Worm (Caenorhabditis elegans): ENCODE results near the gene cpna-2.

DNA sequence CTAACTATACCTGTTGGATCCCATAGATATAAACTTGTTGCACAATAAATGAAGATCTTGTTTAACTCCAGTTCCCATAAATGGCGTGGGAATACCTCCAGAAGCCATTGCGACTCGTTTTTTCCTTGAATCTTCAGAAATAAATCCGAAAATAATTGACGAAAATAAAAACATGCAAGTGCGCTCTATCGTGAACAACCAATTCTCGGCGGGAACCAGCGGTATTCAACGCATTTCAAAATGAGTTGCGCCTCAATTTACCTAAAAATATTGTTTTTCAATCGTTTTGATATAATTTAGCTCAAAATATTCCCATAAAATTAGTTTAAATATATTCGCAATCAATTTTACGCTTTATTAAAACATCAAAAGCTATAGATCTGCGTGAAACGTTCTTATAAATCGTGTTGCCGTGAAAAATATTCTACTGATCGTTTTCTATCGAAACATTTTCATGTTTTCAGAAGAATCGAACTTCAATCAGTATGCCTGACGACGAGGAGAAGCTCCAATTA, 56.5 kb downstream of the cpna-2 start, which contains the start of the genes snpc-1.1 and spdl-1:
- TF ChIP-seq Y105C5A.15 (GFP tag; IDR thresholded peaks at IDR 0.05) (no peak), lin-15B (tag; optimal IDR thresholded peaks at IDR 0.05) (no peak), pha-4 (GFP tag; IDR thresholded peaks at IDR 0.05) (no peak), pha-4 (tag; optimal IDR thresholded peaks at IDR 0.05) (peak; percentile 9), mdl-1 (tag; optimal IDR thresholded peaks at IDR 0.05) (no peak), skn-1 (tag; optimal IDR thresholded peaks at IDR 0.05) (no peak), daf-8 (GFP tag; IDR thresholded peaks at IDR 0.05) (no peak), aha-1 (tag) (no peak), unc-130 (GFP tag; optimal IDR thresholded peaks at IDR 0.05) (no peak), cey-2 (tag; optimal IDR thresholded peaks at IDR 0.05; ENCODE audit: borderline replicate concordance, insufficient read depth) (no peak), ceh-28 (tag; optimal IDR thresholded peaks at IDR 0.05) (no peak), lin-38 (GFP tag; IDR thresholded peaks at IDR 0.05) (peak; percentile 88), ZK546.5 (tag; optimal IDR thresholded peaks at IDR 0.05) (no peak), ama-1 (optimal IDR thresholded peaks at IDR 0.05) (no peak), gei-8 (GFP tag; optimal IDR thresholded peaks at IDR 0.05) (no peak)
